Worm (Caenorhabditis elegans) whole organism, L1 larva: ENCODE measurements around the gene tbc-7.

Source experiments
- rnt-1 ChIP-seq: sonication (generic microtip); optimal IDR thresholded peaks from 2 replicates; lab custom pipeline; 2016; ENCODE audit warnings: mild to moderate bottlenecking, missing genetic modification characterization, moderate library complexity, missing compliant biosample characterization
- skn-1 ChIP-seq: fragments of 150-350 bp; optimal IDR thresholded peaks from 2 replicates; lab custom pipeline; 2014; ENCODE audit warnings: missing biosample characterization, missing genetic modification characterization
- unc-98 ChIP-seq: fragments of 200-800 bp; sonication (Bioruptor generic); IDR thresholded peaks from 2 replicates; pipeline ENCODE4 v1.3.6; 2022; ENCODE audit warnings: missing genetic modification characterization, missing compliant biosample characterization

DNA sequence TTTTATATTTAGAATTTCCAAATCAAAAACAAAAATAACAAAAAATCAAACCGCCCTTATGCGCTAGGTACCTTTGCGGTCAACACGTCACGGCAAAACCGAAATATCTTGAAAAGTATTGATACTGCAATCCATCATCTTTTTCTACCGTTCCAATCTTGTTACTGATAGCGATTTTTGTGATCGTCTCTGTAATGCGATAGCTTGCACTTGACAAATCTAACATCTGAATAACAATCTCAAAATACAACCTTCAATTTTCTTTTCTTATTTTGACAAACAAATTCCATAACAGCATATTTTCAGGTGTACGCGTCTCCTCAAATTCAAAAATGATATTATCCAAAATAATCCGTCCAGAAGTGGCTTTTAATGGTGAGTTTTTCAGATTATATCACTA lies at the start of gene tbc-7:
- TF ChIP-seq unc-98 (GFP tag; lab: Robert Waterston, UW) (no peak), skn-1 (tag; lab: Kevin White, UChicago) (no peak), rnt-1 (no peak)
